Fruit fly (Drosophila melanogaster): ENCODE results near the gene CG4733.

DNA sequence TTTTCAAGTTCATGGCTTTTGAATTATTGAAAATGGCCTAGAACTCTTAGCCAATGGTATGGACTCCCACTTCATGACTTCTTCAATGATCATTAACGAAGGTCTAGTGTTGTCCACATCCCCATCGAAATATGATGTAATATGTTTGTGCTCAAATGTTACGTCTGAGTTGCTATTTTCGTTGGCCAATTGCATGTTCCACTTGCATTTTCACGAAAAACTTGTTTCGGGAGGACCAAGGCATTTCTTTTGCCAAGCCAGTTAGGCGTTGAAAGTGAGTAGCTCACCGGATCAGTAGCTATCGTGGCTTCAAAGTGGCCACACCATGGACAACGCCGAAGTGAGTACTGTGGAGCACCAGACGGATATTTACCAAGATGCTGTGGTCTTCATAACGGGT lies 27.7 kb downstream of the CG4733 start, which contains the start of gene CG4770:
- TF ChIP-seq Hr96 (GFP tag; optimal IDR thresholded peaks at IDR 0.05) (no peak), CG11617 (GFP tag; optimal IDR thresholded peaks at IDR 0.05) (no peak), CG1620 (GFP tag; optimal IDR thresholded peaks at IDR 0.05) (no peak), pad (GFP tag; optimal IDR thresholded peaks at IDR 0.05) (no peak), CG7101 (tag; optimal IDR thresholded peaks at IDR 0.05) (no peak)
